Worm (Caenorhabditis elegans) whole organism, L1 larva: Measurements from ENCODE around the gene Y37E11AM.3.
A peak's percentile ranks its signal among the peaks of the same experiment; 100 is the strongest.

Experiments used
- C04F5.9 ChIP-seq: sonication (generic microtip); optimal IDR thresholded peaks from 2 replicates; lab custom pipeline; 2016; ENCODE audit warnings: missing genetic modification characterization, missing compliant biosample characterization
- C16A3.4 ChIP-seq: fragments of 150-350 bp; optimal IDR thresholded peaks from 2 replicates; lab custom pipeline; 2014; ENCODE audit warnings: missing biosample characterization, missing genetic modification characterization
- F16B12.6 ChIP-seq: fragments of 150-350 bp; optimal IDR thresholded peaks from 2 replicates; lab custom pipeline; 2014; ENCODE audit warnings: missing biosample characterization, missing genetic modification characterization
- Y116A8C.19 ChIP-seq: sonication (generic microtip); optimal IDR thresholded peaks from 2 replicates; lab custom pipeline; 2016; ENCODE audit warnings: missing compliant biosample characterization, missing genetic modification characterization, borderline replicate concordance
- blmp-1 ChIP-seq: fragments of 150-350 bp; optimal IDR thresholded peaks from 2 replicates; lab custom pipeline; 2014; ENCODE audit warnings: missing biosample characterization, missing genetic modification characterization
- ceh-8 ChIP-seq: fragments of 200-800 bp; sonication (Bioruptor generic); optimal IDR thresholded peaks from 2 replicates; lab custom pipeline; 2018; ENCODE audit warnings: mild to moderate bottlenecking, missing genetic modification characterization, moderate library complexity, missing compliant biosample characterization
- ceh-82 ChIP-seq, 3 experiments: fragments of 150-350 bp in 1 of 3; sonication (generic microtip) in 2 of 3; optimal IDR thresholded peaks; 2 replicates each; lab custom pipeline; 2014 to 2017; ENCODE audit warnings: missing biosample characterization in 3 of 3, missing genetic modification characterization in 3 of 3
- ceh-88 ChIP-seq: fragments of 200-800 bp; sonication (Bioruptor generic); IDR thresholded peaks from 2 replicates; pipeline ENCODE4 v1.3.6; 2022; ENCODE audit warnings: missing genetic modification characterization, missing compliant biosample characterization
- ceh-90 ChIP-seq: sonication (generic microtip); optimal IDR thresholded peaks from 2 replicates; lab custom pipeline; 2016; ENCODE audit warnings: missing genetic modification characterization, missing compliant biosample characterization
- dpl-1 ChIP-seq, 3 experiments: fragments of 150-350 bp in 2 of 3; sonication (generic microtip) in 1 of 3; optimal IDR thresholded peaks; 2 replicates each; lab custom pipeline; 2014 to 2017; ENCODE audit warnings: missing biosample characterization in 3 of 3, missing genetic modification characterization in 3 of 3, missing genetic modification reagents in 3 of 3
- efl-3 ChIP-seq: fragments of 200-800 bp; sonication (Bioruptor generic); optimal IDR thresholded peaks from 2 replicates; lab custom pipeline; 2018; ENCODE audit warnings: mild to moderate bottlenecking, missing genetic modification characterization, missing compliant biosample characterization
- elt-2 ChIP-seq: sonication (generic microtip); optimal IDR thresholded peaks from 2 replicates; lab custom pipeline; 2016; ENCODE audit warnings: missing genetic modification characterization, mild to moderate bottlenecking, inconsistent platforms, missing compliant biosample characterization, missing genetic modification reagents
- elt-3 ChIP-seq, 6 experiments: fragments of 150-350 bp in 1 of 6; sonication (generic microtip); optimal IDR thresholded peaks; 2 replicates each; lab custom pipeline; 2017 to 2018; ENCODE audit warnings: missing biosample characterization in 6 of 6, missing genetic modification characterization in 6 of 6, inconsistent platforms in 1 of 6
- ets-5 ChIP-seq: fragments of 200-800 bp; sonication (Bioruptor generic); IDR thresholded peaks from 2 replicates; pipeline ENCODE4 v1.3.6; 2022; ENCODE audit warnings: missing genetic modification characterization, missing compliant biosample characterization
- fkh-10 ChIP-seq: sonication (generic microtip); optimal IDR thresholded peaks from 2 replicates; lab custom pipeline; 2017; ENCODE audit warnings: missing biosample characterization, missing genetic modification reagents, missing genetic modification characterization
- fkh-4 ChIP-seq: sonication (generic microtip); optimal IDR thresholded peaks from 2 replicates; lab custom pipeline; 2016; ENCODE audit warnings: missing compliant biosample characterization, missing genetic modification characterization, borderline replicate concordance
- fos-1 ChIP-seq: fragments of 150-350 bp; optimal IDR thresholded peaks from 2 replicates; lab custom pipeline; 2014; ENCODE audit warnings: missing biosample characterization, missing genetic modification characterization
- hlh-17 ChIP-seq: fragments of 200-800 bp; sonication (Bioruptor generic); optimal IDR thresholded peaks from 2 replicates; lab custom pipeline; 2018; ENCODE audit warnings: missing genetic modification characterization, mild to moderate bottlenecking, missing compliant biosample characterization, moderate library complexity, borderline replicate concordance
- hlh-4 ChIP-seq: sonication (generic microtip); optimal IDR thresholded peaks from 2 replicates; lab custom pipeline; 2016; ENCODE audit warnings: mild to moderate bottlenecking, missing genetic modification characterization, missing compliant biosample characterization
- isw-1 ChIP-seq: fragments of 200-800 bp; sonication (Bioruptor generic); IDR thresholded peaks from 2 replicates; pipeline ENCODE4 v1.3.6; 2022; ENCODE audit warnings: missing genetic modification characterization, missing compliant biosample characterization
- lin-13 ChIP-seq: fragments of 150-350 bp; optimal IDR thresholded peaks from 2 replicates; lab custom pipeline; 2014; ENCODE audit warnings: missing biosample characterization, missing genetic modification reagents, missing genetic modification characterization
- lin-14 ChIP-seq: fragments of 200-800 bp; sonication (Bioruptor generic); optimal IDR thresholded peaks from 2 replicates; lab custom pipeline; 2018; ENCODE audit warnings: mild to moderate bottlenecking, missing genetic modification characterization, moderate library complexity, missing compliant biosample characterization
- lir-3 ChIP-seq: sonication (generic microtip); optimal IDR thresholded peaks from 2 replicates; lab custom pipeline; 2016; ENCODE audit warnings: mild to moderate bottlenecking, missing genetic modification characterization, moderate library complexity, missing compliant biosample characterization; ENCODE audit not compliant: poor library complexity
- lsy-2 ChIP-seq, 2 experiments: fragments of 150-350 bp; optimal IDR thresholded peaks; 2 replicates each; lab custom pipeline; 2014; ENCODE audit warnings: missing biosample characterization in 2 of 2, missing genetic modification characterization in 2 of 2
- mef-2 ChIP-seq: fragments of 150-350 bp; optimal IDR thresholded peaks from 2 replicates; lab custom pipeline; 2014; ENCODE audit warnings: missing biosample characterization, missing genetic modification characterization
- mep-1 ChIP-seq: fragments of 150-350 bp; optimal IDR thresholded peaks from 2 replicates; lab custom pipeline; 2014; ENCODE audit warnings: missing biosample characterization, missing genetic modification characterization
- nhr-12 ChIP-seq: sonication (generic microtip); optimal IDR thresholded peaks from 2 replicates; lab custom pipeline; 2017; ENCODE audit warnings: missing biosample characterization, missing genetic modification characterization
- nhr-20 ChIP-seq: sonication (generic microtip); optimal IDR thresholded peaks from 2 replicates; lab custom pipeline; 2016; ENCODE audit warnings: mild to moderate bottlenecking, missing genetic modification characterization, missing compliant biosample characterization
- nhr-237 ChIP-seq: fragments of 150-350 bp; optimal IDR thresholded peaks from 2 replicates; lab custom pipeline; 2014; ENCODE audit warnings: missing biosample characterization, missing genetic modification characterization
- nhr-47 ChIP-seq: sonication (generic microtip); optimal IDR thresholded peaks from 2 replicates; lab custom pipeline; 2016; ENCODE audit warnings: mild to moderate bottlenecking, missing genetic modification characterization, moderate library complexity, missing compliant biosample characterization
- nhr-77 ChIP-seq: fragments of 150-350 bp; optimal IDR thresholded peaks from 2 replicates; lab custom pipeline; 2014; ENCODE audit warnings: missing biosample characterization, missing genetic modification characterization
- nhr-85 ChIP-seq: sonication (generic microtip); peaks from one replicate; lab custom pipeline; 2016; ENCODE audit warnings: missing genetic modification characterization, inconsistent platforms, missing compliant biosample characterization
- nhr-90 ChIP-seq: sonication (generic microtip); optimal IDR thresholded peaks from 2 replicates; lab custom pipeline; 2016; ENCODE audit warnings: mild to moderate bottlenecking, missing genetic modification characterization, missing compliant biosample characterization; ENCODE audit not compliant: poor library complexity
- pag-3 ChIP-seq: sonication (generic microtip); optimal IDR thresholded peaks from 2 replicates; lab custom pipeline; 2017; ENCODE audit warnings: missing genetic modification characterization, mild to moderate bottlenecking, missing compliant biosample characterization, antibody characterized with exemption, borderline replicate concordance; ENCODE audit not compliant: insufficient read depth
- pax-3 ChIP-seq: fragments of 200-800 bp; sonication (Bioruptor generic); optimal IDR thresholded peaks from 2 replicates; lab custom pipeline; 2018; ENCODE audit warnings: mild to moderate bottlenecking, missing genetic modification characterization, moderate library complexity, missing compliant biosample characterization
- pqm-1 ChIP-seq: sonication (generic microtip); optimal IDR thresholded peaks from 3 replicates; lab custom pipeline; 2017; ENCODE audit warnings: missing biosample characterization, missing genetic modification characterization
- rnt-1 ChIP-seq: sonication (generic microtip); optimal IDR thresholded peaks from 2 replicates; lab custom pipeline; 2016; ENCODE audit warnings: mild to moderate bottlenecking, missing genetic modification characterization, moderate library complexity, missing compliant biosample characterization
- skn-1 ChIP-seq: fragments of 150-350 bp; optimal IDR thresholded peaks from 2 replicates; lab custom pipeline; 2014; ENCODE audit warnings: missing biosample characterization, missing genetic modification characterization
- sox-4 ChIP-seq: sonication (generic microtip); optimal IDR thresholded peaks from 2 replicates; lab custom pipeline; 2016; ENCODE audit warnings: missing genetic modification characterization, missing compliant biosample characterization
- sup-37 ChIP-seq: fragments of 200-800 bp; sonication (Bioruptor generic); optimal IDR thresholded peaks from 2 replicates; lab custom pipeline; 2018; ENCODE audit warnings: mild to moderate bottlenecking, missing genetic modification characterization, missing compliant biosample characterization
- swsn-7 ChIP-seq: sonication (generic microtip); optimal IDR thresholded peaks from 2 replicates; lab custom pipeline; 2016; ENCODE audit warnings: missing genetic modification characterization, missing compliant biosample characterization
- unc-130 ChIP-seq: fragments of 150-350 bp; optimal IDR thresholded peaks from 2 replicates; lab custom pipeline; 2017; ENCODE audit warnings: missing biosample characterization, missing genetic modification characterization, inconsistent platforms
- unc-62 ChIP-seq: fragments of 150-350 bp; optimal IDR thresholded peaks from 2 replicates; lab custom pipeline; 2014; ENCODE audit warnings: missing biosample characterization, missing genetic modification reagents, missing genetic modification characterization
- unc-86 ChIP-seq: sonication (generic microtip); optimal IDR thresholded peaks from 2 replicates; lab custom pipeline; 2016; ENCODE audit warnings: missing genetic modification characterization, missing compliant biosample characterization
- xbp-1 ChIP-seq: sonication (generic microtip); optimal IDR thresholded peaks from 2 replicates; lab custom pipeline; 2016; ENCODE audit warnings: missing genetic modification characterization, missing compliant biosample characterization
- ztf-11 ChIP-seq, 2 experiments: sonication (generic microtip); optimal IDR thresholded peaks; 2 replicates each; lab custom pipeline; 2016 to 2017; ENCODE audit warnings: missing genetic modification characterization in 2 of 2, missing biosample characterization in 1 of 2, missing compliant biosample characterization in 1 of 2
- ztf-4 ChIP-seq: fragments of 150-350 bp; optimal IDR thresholded peaks from 2 replicates; lab custom pipeline; 2014; ENCODE audit warnings: missing biosample characterization, missing genetic modification characterization

Y37E11AM.3 gene

ce11 chrIV:3694638-3695037 lies 24.3 kb downstream of the Y37E11AM.3 start, which contains the start of the genes taf-6.2 and Y37E11AL.3 (continued):
- TF ChIP-seq F16B12.6 (tag; lab: Kevin White, UChicago) (peak; percentile 52), ceh-90 (tag; lab: Kevin White, UChicago) (no peak), elt-3 (tag; optimal IDR thresholded peaks at IDR 0.05; lab: Kevin White, UChicago) (peak in 1 of 6 experiments; percentile 22), fos-1 (tag; lab: Kevin White, UChicago) (no peak), nhr-20 (no peak), ceh-88 (GFP tag; lab: Robert Waterston, UW) (no peak), nhr-90 (tag; lab: Kevin White, UChicago) (peak; percentile 41), nhr-47 (tag; lab: Kevin White, UChicago) (peak; percentile 75), sox-4 (no peak), ztf-4 (no peak), xbp-1 (tag; lab: Kevin White, UChicago) (peak; percentile 67), lin-14 (GFP tag; lab: Kevin White, UChicago) (no peak), ztf-11 (tag; optimal IDR thresholded peaks at IDR 0.05; lab: Kevin White, UChicago) (no peak), rnt-1 (tag; lab: Kevin White, UChicago) (no peak), ceh-8 (GFP tag; lab: Kevin White, UChicago) (no peak), ceh-82 (tag; optimal IDR thresholded peaks at IDR 0.05; lab: Kevin White, UChicago) (peak; percentile 0 to 69 (median 60)), unc-130 (tag; lab: Kevin White, UChicago) (peak; percentile 61), elt-2 (tag; lab: Kevin White, UChicago) (no peak), fkh-10 (no peak), efl-3 (GFP tag; lab: Kevin White, UChicago) (no peak), dpl-1 (GFP tag; optimal IDR thresholded peaks at IDR 0.05; lab: Kevin White, UChicago) (peak; percentile 85 to 92 (median 91)), nhr-237 (no peak), hlh-4 (tag; lab: Kevin White, UChicago) (no peak), lir-3 (tag; lab: Kevin White, UChicago) (no peak), swsn-7 (peak; percentile 49), hlh-17 (GFP tag; lab: Kevin White, UChicago) (no peak), mef-2 (tag; lab: Kevin White, UChicago) (no peak), ets-5 (GFP tag; lab: Robert Waterston, UW) (no peak), sup-37 (GFP tag; lab: Kevin White, UChicago) (no peak), lin-13 (GFP tag; lab: Kevin White, UChicago) (no peak), C16A3.4 (tag; lab: Kevin White, UChicago) (peak; percentile 77), nhr-85 (tag; lab: Kevin White, UChicago) (peak; percentile 43), unc-62 (GFP tag; lab: Kevin White, UChicago) (no peak), nhr-12 (no peak), fkh-4 (tag; lab: Kevin White, UChicago) (peak; percentile 12), isw-1 (peak; percentile 37; the same call in 1 of the 2 replicates), Y116A8C.19 (tag; lab: Kevin White, UChicago) (no peak), unc-86 (tag; lab: Kevin White, UChicago) (no peak), pax-3 (tag; lab: Kevin White, UChicago) (no peak), nhr-77 (no peak), blmp-1 (peak; percentile 57), skn-1 (tag; lab: Kevin White, UChicago) (peak; percentile 18), lsy-2 (tag; optimal IDR thresholded peaks at IDR 0.05; lab: Kevin White, UChicago) (peak; percentile 68 to 83), mep-1 (tag; lab: Kevin White, UChicago) (peak; percentile 68), pqm-1 (tag; lab: Kevin White, UChicago) (no peak), pag-3 (tag; lab: Kevin White, UChicago) (no peak), C04F5.9 (tag; lab: Kevin White, UChicago) (peak; percentile 19)
